Fruit fly (Drosophila melanogaster): ENCODE measurements around the gene Usp39.
A peak's percentile ranks its signal among the peaks of the same experiment; 100 is the strongest.

The Usp39 gene

dm6 chrX:18813049-18813448 is 45.0 kb upstream of the Usp39 start, which contains the start of gene CG42450 (continued):
- TF ChIP-seq trem (tag; optimal IDR thresholded peaks at IDR 0.05) (no peak), ewg (GFP tag; optimal IDR thresholded peaks at IDR 0.05) (peak; percentile 68), abd-A (tag; optimal IDR thresholded peaks at IDR 0.05) (peak; percentile 7), Dll (GFP tag; IDR thresholded peaks at IDR 0.05; ENCODE audit: partially characterized antibody) (peak; percentile 32; the same call in 1 of the 4 replicates), Med (GFP tag) (peak; percentile 59), Fer1 (GFP tag; optimal IDR thresholded peaks at IDR 0.05) (peak; percentile 40), unc-4 (GFP tag; IDR thresholded peaks at IDR 0.05; ENCODE audit: partially characterized antibody) (peak; percentile 47), onecut (GFP tag; IDR thresholded peaks at IDR 0.05) (peak; percentile 44; the same call in 1 of the 2 replicates), Deaf1 (tag; optimal IDR thresholded peaks at IDR 0.05) (peak; percentile 95), dan (GFP tag; IDR thresholded peaks at IDR 0.05) (no peak), amos (GFP tag; IDR thresholded peaks at IDR 0.05; ENCODE audit: partially characterized antibody) (peak; percentile 28; the same call in 1 of the 2 replicates), CG13287 (GFP tag; IDR thresholded peaks at IDR 0.05; ENCODE audit: partially characterized antibody) (peak; percentile 23; the same call in 1 of the 2 replicates), gsb (GFP tag; IDR thresholded peaks at IDR 0.05) (no peak), dmrt11E (tag; optimal IDR thresholded peaks at IDR 0.05) (no peak), Rx (GFP tag; IDR thresholded peaks at IDR 0.05) (no peak), Adf1 (GFP tag; IDR thresholded peaks at IDR 0.05) (peak; percentile 40; the same call in 1 of the 2 replicates), CG17385 (GFP tag; optimal IDR thresholded peaks at IDR 0.05) (peak; percentile 6), Scr (GFP tag; IDR thresholded peaks at IDR 0.05; ENCODE audit: partially characterized antibody) (0 out of 2 replicates have a peak, but pooled peaks have one; percentile 31), Trl (optimal IDR thresholded peaks at IDR 0.05) (peak; percentile 53 to 57), Trl (GFP tag; optimal IDR thresholded peaks at IDR 0.05) (no peak), pita (GFP tag; optimal IDR thresholded peaks at IDR 0.05) (no peak)

- TF ChIP-seq CG17568 (GFP tag; optimal IDR thresholded peaks at IDR 0.05) (no peak), CG18262 (tag; optimal IDR thresholded peaks at IDR 0.05) (no peak), Rfx (GFP tag; IDR thresholded peaks at IDR 0.05) (no peak), Usf (GFP tag; optimal IDR thresholded peaks at IDR 0.05) (no peak), ranshi (GFP tag; IDR thresholded peaks at IDR 0.05) (no peak), CTCF (GFP tag; optimal IDR thresholded peaks at IDR 0.05) (no peak), CG13894 (tag; optimal IDR thresholded peaks at IDR 0.05) (peak; percentile 4), GATAe (GFP tag; conservative IDR thresholded peaks at IDR 0.05) (no peak), caup (GFP tag; optimal IDR thresholded peaks at IDR 0.05; ENCODE audit: severe bottlenecking) (no peak), CG16863 (GFP tag; optimal IDR thresholded peaks at IDR 0.05) (no peak), CG9932 (GFP tag; IDR thresholded peaks at IDR 0.05) (no peak), seq (GFP tag; IDR thresholded peaks at IDR 0.05) (no peak), abd-A (tag; optimal IDR thresholded peaks at IDR 0.05) (peak; percentile 3), HHEX (GFP tag; optimal IDR thresholded peaks at IDR 0.05) (no peak), CG9797 (GFP tag; optimal IDR thresholded peaks at IDR 0.05) (no peak), dmrt99B (tag; optimal IDR thresholded peaks at IDR 0.05) (no peak), CG16779 (GFP tag; IDR thresholded peaks at IDR 0.05) (no peak), wek (GFP tag; optimal IDR thresholded peaks at IDR 0.05) (no peak), cg (GFP tag; optimal IDR thresholded peaks at IDR 0.05) (peak; percentile 70), Sin3A (optimal IDR thresholded peaks at IDR 0.05) (no peak), CG18476 (GFP tag; optimal IDR thresholded peaks at IDR 0.05) (no peak), CG7357 (GFP tag; IDR thresholded peaks at IDR 0.05) (no peak), klu (GFP tag; IDR thresholded peaks at IDR 0.05) (no peak), CG10366 (GFP tag; IDR thresholded peaks at IDR 0.05) (no peak), Dip2 (GFP tag; IDR thresholded peaks at IDR 0.05) (no peak), Eip74EF (GFP tag; optimal IDR thresholded peaks at IDR 0.05) (no peak), sim (GFP tag; IDR thresholded peaks at IDR 0.05) (no peak), CG6683 (GFP tag; optimal IDR thresholded peaks at IDR 0.05) (no peak), Doc2 (GFP tag; IDR thresholded peaks at IDR 0.05) (no peak), Med (GFP tag) (peak; percentile 42), CG43689 (GFP tag; IDR thresholded peaks at IDR 0.05) (no peak), hbn (GFP tag; IDR thresholded peaks at IDR 0.05; ENCODE audit: partially characterized antibody) (no peak), Mad (GFP tag; optimal IDR thresholded peaks at IDR 0.05) (no peak)
Measured at dm6 chrX:18814373-18814772, 43.6 kb upstream of the Usp39 start.
